Fruit fly (Drosophila melanogaster) whole organism, larva: ENCODE measurements around the gene Lcch3.

Source experiments
- noc ChIP-seq: fragments of 200-800 bp; sonication (Bioruptor generic); optimal IDR thresholded peaks from 3 replicates; lab custom pipeline; 2019; ENCODE audit warnings: missing biosample characterization, mild to moderate bottlenecking, missing genetic modification characterization, moderate library complexity

Lcch3 gene

DNA sequence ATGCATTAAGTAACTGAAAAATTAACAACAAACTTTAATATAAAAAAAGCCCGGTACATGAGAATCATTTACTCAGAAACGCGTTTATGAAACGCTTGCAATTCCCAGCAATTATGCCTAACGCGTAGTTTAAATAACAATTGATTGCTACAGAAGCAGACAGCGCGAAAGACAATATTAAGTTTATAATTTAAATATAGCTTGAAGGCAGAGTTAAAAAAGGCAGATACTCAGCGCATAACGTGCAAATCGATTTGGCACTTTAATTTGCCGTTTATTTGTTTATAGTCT lies 16.0 kb downstream of the Lcch3 start, which contains the start of gene CG8924:
TSS of gene CG8924 (plus strand) at position 122 of the 291 bp plus-strand sequence.
- TF ChIP-seq noc (tag; lab: Kevin White, UChicago) = no peak

dm6 chrX:15941527-15941926 lies 16.6 kb downstream of the Lcch3 start:
- no peak for TF ChIP-seq noc (tag; lab: Kevin White, UChicago)

DNA sequence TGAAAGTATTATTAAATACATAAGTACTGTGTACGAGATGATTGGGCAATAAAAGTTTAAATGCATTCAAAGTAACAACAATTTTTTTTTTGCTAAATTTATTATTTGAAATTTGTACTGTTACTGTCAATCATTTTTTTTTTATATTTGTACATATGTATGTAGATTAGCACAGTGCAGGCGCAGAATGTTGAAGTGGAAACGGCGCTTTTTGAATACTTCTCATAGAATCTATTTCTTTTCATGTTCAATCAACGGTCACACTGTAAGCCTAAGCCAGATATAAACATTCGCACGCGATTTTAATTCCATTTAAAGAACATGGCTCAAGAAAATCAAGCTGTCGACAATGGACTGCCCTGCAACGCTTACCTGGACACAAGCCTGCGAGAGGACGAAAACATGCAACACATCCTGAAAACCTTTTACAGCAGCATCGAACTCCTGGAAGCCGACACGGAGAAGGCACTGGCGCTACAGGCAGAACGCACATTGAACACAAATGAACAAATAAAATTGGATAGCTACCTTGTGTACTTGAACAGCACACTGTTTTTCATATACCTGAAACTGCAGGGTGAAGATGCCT lies 19.9 kb downstream of the Lcch3 start, which contains the start of gene Rrp47:
TSS of gene Rrp47 (plus strand) at position 163 of the 589 bp plus-strand sequence.
- TF ChIP-seq noc (tag; lab: Kevin White, UChicago) = no peak

dm6 chrX:15950056-15950455 lies 25.2 kb downstream of the Lcch3 start:
- TF ChIP-seq noc (tag; lab: Kevin White, UChicago) = no peak

DNA sequence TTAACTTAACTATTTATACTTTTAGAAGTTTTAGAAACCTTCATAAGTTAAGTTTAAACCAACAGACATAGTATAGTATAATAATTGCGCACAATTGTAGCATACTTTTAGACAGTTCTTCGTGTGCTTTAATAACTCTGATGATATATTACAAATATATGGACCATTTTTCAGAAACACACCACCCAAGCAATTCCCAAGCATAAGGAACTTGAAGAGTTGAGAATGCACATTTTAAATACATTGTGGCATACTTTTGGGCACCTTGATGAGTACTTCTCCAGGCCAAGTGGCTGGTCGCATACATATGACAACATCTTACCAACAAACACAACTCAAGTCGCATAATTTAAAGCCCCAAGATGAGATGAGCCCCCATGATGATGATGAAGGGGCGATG lies 44.7 kb downstream of the Lcch3 start:
- TF ChIP-seq noc (tag; lab: Kevin White, UChicago) = no peak

DNA sequence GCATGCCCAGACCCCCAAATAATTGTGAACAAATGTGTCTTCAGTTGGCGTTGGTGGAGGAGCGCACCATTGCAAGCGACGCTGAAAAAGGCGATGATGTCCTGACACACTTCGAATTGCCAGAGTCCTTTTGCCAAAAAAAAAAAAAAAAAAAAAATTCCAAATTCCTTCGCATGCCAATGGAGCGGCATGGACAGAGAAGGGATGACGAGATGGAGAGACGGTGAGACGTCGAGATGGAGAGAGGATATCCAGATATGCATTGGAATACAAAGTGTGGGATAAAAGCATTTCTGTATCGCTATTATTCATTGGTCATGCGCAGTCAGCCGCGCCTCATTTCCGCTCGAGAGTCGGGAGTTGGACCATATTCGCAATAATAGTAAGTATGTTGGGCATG lies 46.7 kb downstream of the Lcch3 start:
- no peak for TF ChIP-seq noc (tag; lab: Kevin White, UChicago)

DNA sequence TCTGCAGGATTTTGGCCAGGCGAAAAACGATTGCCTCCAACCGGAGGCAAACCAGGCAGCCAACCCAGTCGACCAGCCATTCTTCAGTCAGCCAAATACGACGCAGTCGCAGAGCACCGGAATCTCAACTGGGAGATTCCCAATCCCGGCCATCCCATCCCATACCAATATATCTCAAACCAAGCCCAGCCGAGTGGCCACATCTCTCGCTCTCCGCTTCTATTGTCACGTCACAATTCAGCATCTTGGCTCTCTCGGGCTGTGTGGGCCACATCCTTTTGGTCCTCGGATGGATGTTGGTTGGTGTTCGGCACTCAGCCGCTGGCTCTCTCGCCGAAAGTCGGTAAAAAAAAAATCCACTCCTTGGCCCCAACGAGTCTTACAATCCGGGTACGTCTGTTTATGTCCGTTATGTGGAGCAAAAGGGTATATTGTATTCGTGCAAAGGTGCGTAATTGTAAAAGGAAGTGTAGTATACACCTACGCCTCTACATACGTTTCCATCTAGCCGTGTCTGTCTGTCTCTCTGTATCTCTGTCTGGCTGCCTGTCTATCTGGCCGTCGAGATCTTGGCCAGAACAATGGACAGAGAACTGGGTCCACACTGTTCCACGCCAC lies 48.4 kb downstream of the Lcch3 start, which contains the start of gene mmd:
TSS of gene mmd (minus strand) at position 3 of the 618 bp plus-strand sequence.
- TF ChIP-seq noc (tag; lab: Kevin White, UChicago) = no peak

dm6 chrX:15974125-15974524 lies 49.2 kb downstream of the Lcch3 start, which contains the start of gene Or13a:
Gene Or13a (plus strand): TSS chrX:15974425.
- TF ChIP-seq noc (tag; lab: Kevin White, UChicago) = no peak

- TF ChIP-seq noc (tag; lab: Kevin White, UChicago) = no peak
Observed at dm6 chrX:15976568-15976967, 51.7 kb downstream of the Lcch3 start, which contains the start of gene CG42766. Gene CG42766 (plus strand): TSS chrX:15976868.
